Fruit fly (Drosophila melanogaster): Measurements from ENCODE around the gene mre11.

Gene mre11

dm6 chr2L:11277927-11278351 lies 4.0 kb upstream of the mre11 start, which contains the start of gene CG33695 (continued):
- TF ChIP-seq HmgZ (tag; optimal IDR thresholded peaks at IDR 0.05) = peak; percentile 82
- peak; percentile 61; the same call in 2 of the 3 replicates for TF ChIP-seq ken (GFP tag; IDR thresholded peaks at IDR 0.05)
- TF ChIP-seq pan (optimal IDR thresholded peaks at IDR 0.05) = no peak
- peak in 1 of 2 experiments; percentile 22 for TF ChIP-seq pan (GFP tag; optimal IDR thresholded peaks at IDR 0.05 in 1 of 2, IDR thresholded peaks at IDR 0.05 in 1 of 2)
- no peak for TF ChIP-seq usp (GFP tag; optimal IDR thresholded peaks at IDR 0.05)
- no peak for TF ChIP-seq CG2875 (GFP tag; optimal IDR thresholded peaks at IDR 0.05)
- TF ChIP-seq CG12155 (GFP tag; optimal IDR thresholded peaks at IDR 0.05) = peak; percentile 76
- no peak for TF ChIP-seq zf30C (GFP tag; optimal IDR thresholded peaks at IDR 0.05)
- TF ChIP-seq toy (GFP tag; IDR thresholded peaks at IDR 0.05) = no peak
- no peak for TF ChIP-seq dmrt99B (tag; optimal IDR thresholded peaks at IDR 0.05)
- no peak for TF ChIP-seq tap (tag; optimal IDR thresholded peaks at IDR 0.05)
- TF ChIP-seq vnd (GFP tag; IDR thresholded peaks at IDR 0.05; ENCODE audit: partially characterized antibody) = no peak; the same call in 2 of the 3 replicates
- TF ChIP-seq Eip74EF (GFP tag; optimal IDR thresholded peaks at IDR 0.05) = no peak
- TF ChIP-seq fd96Cb (tag; optimal IDR thresholded peaks at IDR 0.05) = peak; percentile 21
- no peak for TF ChIP-seq Drgx (GFP tag; IDR thresholded peaks at IDR 0.05)
- peak; percentile 93 for TF ChIP-seq sens (GFP tag)
- TF ChIP-seq p53 (GFP tag; optimal IDR thresholded peaks at IDR 0.05) = peak; percentile 43
- peak; percentile 23 for TF ChIP-seq CG10462 (GFP tag; optimal IDR thresholded peaks at IDR 0.05)
- TF ChIP-seq ATbp (GFP tag; optimal IDR thresholded peaks at IDR 0.05) = no peak
- peak; percentile 82 for TF ChIP-seq CG12659 (GFP tag; optimal IDR thresholded peaks at IDR 0.05)
- peak; percentile 59 for TF ChIP-seq dm (GFP tag; optimal IDR thresholded peaks at IDR 0.05)
- peak; percentile 55 for TF ChIP-seq Atf3 (GFP tag; optimal IDR thresholded peaks at IDR 0.05)
- TF ChIP-seq Six4 (GFP tag; optimal IDR thresholded peaks at IDR 0.05) = peak; percentile 44
- peak; percentile 58; the same call in 2 of the 3 replicates for TF ChIP-seq knrl (GFP tag; IDR thresholded peaks at IDR 0.05; ENCODE audit: partially characterized antibody)
- TF ChIP-seq Dref (GFP tag; IDR thresholded peaks at IDR 0.05) = peak; percentile 89
- peak; percentile 42 for TF ChIP-seq nmo (GFP tag; optimal IDR thresholded peaks at IDR 0.05)
- no peak for TF ChIP-seq CG8478 (optimal IDR thresholded peaks at IDR 0.05)
- peak; percentile 85 for TF ChIP-seq gro (GFP tag; optimal IDR thresholded peaks at IDR 0.05)
- no peak for TF ChIP-seq abd-A (tag; optimal IDR thresholded peaks at IDR 0.05)
- TF ChIP-seq CG8359 (GFP tag; optimal IDR thresholded peaks at IDR 0.05; ENCODE audit: borderline replicate concordance) = no peak
- TF ChIP-seq Ptx1 (GFP tag; IDR thresholded peaks at IDR 0.05) = peak; percentile 57
- no peak for TF ChIP-seq CG15011 (GFP tag; optimal IDR thresholded peaks at IDR 0.05)
- TF ChIP-seq tio (GFP tag; optimal IDR thresholded peaks at IDR 0.05) = no peak
- peak; percentile 24 for TF ChIP-seq btn (GFP tag; optimal IDR thresholded peaks at IDR 0.05)
- TF ChIP-seq sc (optimal IDR thresholded peaks at IDR 0.05) = no peak
- no peak for TF ChIP-seq sc (GFP tag; optimal IDR thresholded peaks at IDR 0.05)
- no peak for TF ChIP-seq br (optimal IDR thresholded peaks at IDR 0.05)
- peak; percentile 84 for TF ChIP-seq CG3847 (GFP tag; IDR thresholded peaks at IDR 0.05)
- peak; percentile 77 for TF ChIP-seq Max (GFP tag; optimal IDR thresholded peaks at IDR 0.05)
- no peak for TF ChIP-seq Hmx (GFP tag; optimal IDR thresholded peaks at IDR 0.05)
- no peak for TF ChIP-seq CG2889 (GFP tag; IDR thresholded peaks at IDR 0.05)
- TF ChIP-seq sim (GFP tag; IDR thresholded peaks at IDR 0.05) = no peak
- no peak for TF ChIP-seq CG6813 (GFP tag; optimal IDR thresholded peaks at IDR 0.05)
- peak; percentile 32 for TF ChIP-seq CG10274 (GFP tag; optimal IDR thresholded peaks at IDR 0.05)
- peak; percentile 60 for TF ChIP-seq org-1 (GFP tag; optimal IDR thresholded peaks at IDR 0.05)
- TF ChIP-seq Poxn (GFP tag; IDR thresholded peaks at IDR 0.05) = no peak
- TF ChIP-seq Abd-B (GFP tag; optimal IDR thresholded peaks at IDR 0.05) = peak; percentile 0
- TF ChIP-seq CG10543 (GFP tag; optimal IDR thresholded peaks at IDR 0.05) = peak; percentile 39
- no peak for TF ChIP-seq lov (optimal IDR thresholded peaks at IDR 0.05)
- no peak for TF ChIP-seq lov (GFP tag; IDR thresholded peaks at IDR 0.05)
- TF ChIP-seq tgo (GFP tag; IDR thresholded peaks at IDR 0.05) = peak; percentile 22; the same call in 1 of the 3 replicates
- TF ChIP-seq PHDP (tag; optimal IDR thresholded peaks at IDR 0.05) = peak; percentile 56

All from whole organism, embryonic.